Fruit fly (Drosophila melanogaster) whole organism, prepupa: ENCODE measurements around the gene LSm7.
A peak's percentile ranks its signal among the peaks of the same experiment; 100 is the strongest.

ENCODE experiments used
- Blimp-1 ChIP-seq: fragments of 200-800 bp; sonication (Bioruptor generic); optimal IDR thresholded peaks from 3 replicates; lab custom pipeline; 2017; ENCODE audit warnings: missing biosample characterization, missing genetic modification characterization, mild to moderate bottlenecking, moderate library complexity, missing genetic modification reagents
- CG34406 ChIP-seq: fragments of 200-800 bp; sonication (Bioruptor generic); optimal IDR thresholded peaks from 3 replicates; lab custom pipeline; 2016; ENCODE audit warnings: missing biosample characterization, missing genetic modification characterization
- CG3919 ChIP-seq: fragments of 200-800 bp; sonication (Bioruptor generic); optimal IDR thresholded peaks from 3 replicates; lab custom pipeline; 2016; ENCODE audit warnings: missing biosample characterization, missing genetic modification characterization
- CG9139 ChIP-seq: fragments of 200-800 bp; sonication (Bioruptor generic); optimal IDR thresholded peaks from 3 replicates; lab custom pipeline; 2017; ENCODE audit warnings: missing biosample characterization, mild to moderate bottlenecking, missing genetic modification characterization
- Eip78C ChIP-seq: fragments of 200-800 bp; sonication (Bioruptor generic); peaks from one replicate; lab custom pipeline; 2016; ENCODE audit warnings: missing biosample characterization, missing genetic modification characterization
- Gug ChIP-seq: fragments of 200-800 bp; sonication (Bioruptor generic); IDR thresholded peaks from 2 replicates; pipeline ENCODE4 v1.3.6; 2022; ENCODE audit warnings: missing biosample characterization, missing genetic modification characterization
- Hr4 ChIP-seq: fragments of 200-800 bp; sonication (Bioruptor generic); optimal IDR thresholded peaks from 3 replicates; lab custom pipeline; 2016; ENCODE audit warnings: missing biosample characterization, missing genetic modification characterization
- Met ChIP-seq: fragments of 200-800 bp; sonication (Bioruptor generic); optimal IDR thresholded peaks from 3 replicates; lab custom pipeline; 2016; ENCODE audit warnings: missing biosample characterization, missing genetic modification characterization
- OdsH ChIP-seq: fragments of 200-800 bp; sonication (Bioruptor generic); optimal IDR thresholded peaks from 3 replicates; lab custom pipeline; 2016; ENCODE audit warnings: missing biosample characterization, missing genetic modification characterization
- Sox102F ChIP-seq: fragments of 200-800 bp; sonication (Bioruptor generic); optimal IDR thresholded peaks from 2 replicates; lab custom pipeline; 2016; ENCODE audit warnings: missing biosample characterization, mild to moderate bottlenecking, missing genetic modification characterization
- Sox15 ChIP-seq: fragments of 200-800 bp; sonication (Bioruptor generic); optimal IDR thresholded peaks from 3 replicates; lab custom pipeline; 2016; ENCODE audit warnings: missing biosample characterization, missing genetic modification characterization
- acj6 ChIP-seq: fragments of 200-800 bp; sonication (Bioruptor generic); optimal IDR thresholded peaks from 3 replicates; lab custom pipeline; 2016; ENCODE audit warnings: missing biosample characterization, missing genetic modification characterization
- fd85E ChIP-seq: fragments of 200-800 bp; sonication (Bioruptor generic); optimal IDR thresholded peaks from 3 replicates; lab custom pipeline; 2016; ENCODE audit warnings: missing biosample characterization, missing genetic modification characterization
- fkh ChIP-seq: fragments of 200-800 bp; sonication (Bioruptor generic); optimal IDR thresholded peaks from 3 replicates; lab custom pipeline; 2017; ENCODE audit warnings: missing biosample characterization, mild to moderate bottlenecking, missing genetic modification characterization, moderate library complexity
- net ChIP-seq: fragments of 200-800 bp; sonication (Bioruptor generic); optimal IDR thresholded peaks from 3 replicates; lab custom pipeline; 2016; ENCODE audit warnings: missing biosample characterization, missing genetic modification characterization
- pdm3 ChIP-seq: fragments of 200-800 bp; sonication (Bioruptor generic); optimal IDR thresholded peaks from 3 replicates; lab custom pipeline; 2016; ENCODE audit warnings: missing biosample characterization, missing genetic modification characterization
- salr ChIP-seq, 2 experiments: fragments of 200-800 bp; sonication (Bioruptor generic); optimal IDR thresholded peaks; 3 replicates each; lab custom pipeline; 2016 to 2018; ENCODE audit warnings: missing biosample characterization in 2 of 2, missing genetic modification characterization in 2 of 2, mild to moderate bottlenecking in 1 of 2

Gene LSm7

dm6 chr2L:16703753-16704152 is 39.1 kb downstream of the LSm7 start (continued):
- TF ChIP-seq CG3919 (GFP tag; lab: Kevin White, UChicago) (peak; percentile 62), CG34406 (GFP tag; lab: Kevin White, UChicago) (no peak), salr (GFP tag; optimal IDR thresholded peaks at IDR 0.05; lab: Kevin White, UChicago) (peak in 1 of 2 experiments; percentile 6), CG9139 (GFP tag; lab: Kevin White, UChicago) (no peak), net (GFP tag; lab: Kevin White, UChicago) (peak; percentile 26), Hr4 (GFP tag; lab: Kevin White, UChicago) (peak; percentile 62), Met (GFP tag; lab: Kevin White, UChicago) (no peak), Gug (GFP tag; lab: Robert Waterston, UW) (no peak), Blimp-1 (no peak), Sox102F (GFP tag; lab: Kevin White, UChicago) (peak; percentile 37), Sox15 (GFP tag; lab: Kevin White, UChicago) (peak; percentile 25), OdsH (GFP tag; lab: Kevin White, UChicago) (peak; percentile 55), fd85E (no peak), pdm3 (GFP tag; lab: Kevin White, UChicago) (peak; percentile 63), acj6 (GFP tag; lab: Kevin White, UChicago) (peak; percentile 27), fkh (GFP tag; lab: Kevin White, UChicago) (no peak)

- no peak for TF ChIP-seq pdm3 (GFP tag; lab: Kevin White, UChicago)
- peak; percentile 44 for TF ChIP-seq Eip78C (GFP tag; lab: Kevin White, UChicago)
- TF ChIP-seq fkh (GFP tag; lab: Kevin White, UChicago): peak; percentile 42
Observed at dm6 chr2L:16703008-16703510, 39.8 kb downstream of the LSm7 start.
